Worm (Caenorhabditis elegans): ENCODE measurements around the gene H43I07.4.

ce11 chrV:4169658-4170057 is 46.3 kb upstream of the H43I07.4 start:
- no peak for TF ChIP-seq unc-62 (GFP tag; optimal IDR thresholded peaks at IDR 0.05 in 1 of 2)
- TF ChIP-seq unc-62 (tag; optimal IDR thresholded peaks at IDR 0.05): no peak
- TF ChIP-seq daf-8 (GFP tag; IDR thresholded peaks at IDR 0.05): no peak
- TF ChIP-seq F26F4.8 (GFP tag; conservative IDR thresholded peaks at IDR 0.05): no peak
- no peak for TF ChIP-seq unc-39 (tag; optimal IDR thresholded peaks at IDR 0.05)
- TF ChIP-seq nhr-11 (tag; optimal IDR thresholded peaks at IDR 0.05): no peak
- TF ChIP-seq Y105C5A.15 (GFP tag; IDR thresholded peaks at IDR 0.05): no peak
- TF ChIP-seq F49E8.2 (tag; optimal IDR thresholded peaks at IDR 0.05; ENCODE audit: borderline replicate concordance): no peak
- no peak for TF ChIP-seq attf-4 (tag; optimal IDR thresholded peaks at IDR 0.05)
- no peak for TF ChIP-seq dpl-1 (GFP tag; optimal IDR thresholded peaks at IDR 0.05)
- no peak for TF ChIP-seq ceh-32 (tag; optimal IDR thresholded peaks at IDR 0.05; ENCODE audit: poor library complexity)
- TF ChIP-seq zag-1 (tag; optimal IDR thresholded peaks at IDR 0.05): no peak
- TF ChIP-seq pha-4 (GFP tag; IDR thresholded peaks at IDR 0.05): no peak
- no peak for TF ChIP-seq pha-4 (tag; optimal IDR thresholded peaks at IDR 0.05)
- no peak for TF ChIP-seq ceh-20 (GFP tag; IDR thresholded peaks at IDR 0.05)
